Fruit fly (Drosophila melanogaster) whole organism, adult: Measurements from ENCODE around the gene CG33003.

Source experiments
- cic ChIP-seq: fragments of 200-800 bp; sonication (Bioruptor generic); optimal IDR thresholded peaks from 2 replicates; lab custom pipeline; 2017; ENCODE audit warnings: missing biosample characterization, mild to moderate bottlenecking, missing genetic modification characterization, moderate library complexity
- ovo ChIP-seq: fragments of 200-800 bp; sonication (Bioruptor generic); optimal IDR thresholded peaks from 2 replicates; lab custom pipeline; 2016; ENCODE audit warnings: missing biosample characterization, missing genetic modification characterization
- tj ChIP-seq: fragments of 200-800 bp; sonication (Bioruptor generic); optimal IDR thresholded peaks from 3 replicates; lab custom pipeline; 2017; ENCODE audit warnings: missing biosample characterization, mild to moderate bottlenecking, missing genetic modification characterization, moderate library complexity
- toe ChIP-seq: fragments of 200-800 bp; sonication (Bioruptor generic); optimal IDR thresholded peaks from 2 replicates; lab custom pipeline; 2016; ENCODE audit warnings: missing biosample characterization, missing genetic modification characterization

dm6 chr2L:4386926-4387550, 13.7 kb upstream of the CG33003 start, which contains the start of gene Psf2:
- TF ChIP-seq toe (GFP tag; lab: Kevin White, UChicago) (no peak), cic (GFP tag; lab: Kevin White, UChicago) (peak; percentile 50), ovo (GFP tag; lab: Kevin White, UChicago) (peak; percentile 4), tj (peak; percentile 20)
